Fruit fly (Drosophila melanogaster) whole organism, adult: Measurements from ENCODE around the gene whe.

Source experiments
- CG11617 ChIP-seq: fragments of 200-800 bp; sonication (Bioruptor generic); optimal IDR thresholded peaks from 2 replicates; lab custom pipeline; 2017; ENCODE audit warnings: mild to moderate bottlenecking, missing biosample characterization, missing genetic modification reagents, missing genetic modification characterization
- CG12768 ChIP-seq: fragments of 200-800 bp; sonication (Bioruptor generic); optimal IDR thresholded peaks from 2 replicates; lab custom pipeline; 2017; ENCODE audit warnings: missing biosample characterization, missing genetic modification characterization, mild to moderate bottlenecking, moderate library complexity, missing genetic modification reagents
- CG14711 ChIP-seq: fragments of 200-800 bp; sonication (Bioruptor generic); optimal IDR thresholded peaks from 2 replicates; lab custom pipeline; 2018; ENCODE audit warnings: missing biosample characterization, mild to moderate bottlenecking, missing genetic modification characterization, moderate library complexity
- CG1620 ChIP-seq: fragments of 200-800 bp; sonication (Bioruptor generic); optimal IDR thresholded peaks from 2 replicates; lab custom pipeline; 2016; ENCODE audit warnings: missing biosample characterization, missing genetic modification characterization
- CG33017 ChIP-seq: fragments of 200-800 bp; sonication (Bioruptor generic); optimal IDR thresholded peaks from 2 replicates; lab custom pipeline; 2018; ENCODE audit warnings: missing biosample characterization, mild to moderate bottlenecking, missing genetic modification characterization, moderate library complexity
- CG5204 ChIP-seq: fragments of 200-800 bp; sonication (Bioruptor generic); optimal IDR thresholded peaks from 2 replicates; lab custom pipeline; 2016; ENCODE audit warnings: missing biosample characterization, missing genetic modification characterization
- CG7045 ChIP-seq: fragments of 200-800 bp; sonication (Bioruptor generic); optimal IDR thresholded peaks from 2 replicates; lab custom pipeline; 2017; ENCODE audit warnings: missing biosample characterization, mild to moderate bottlenecking, missing genetic modification characterization
- CG7101 ChIP-seq: fragments of 200-800 bp; sonication (Bioruptor generic); optimal IDR thresholded peaks from 2 replicates; lab custom pipeline; 2018; ENCODE audit warnings: missing biosample characterization, mild to moderate bottlenecking, missing genetic modification characterization, moderate library complexity
- Clk ChIP-seq: fragments of 200-800 bp; sonication (Bioruptor generic); optimal IDR thresholded peaks from 2 replicates; lab custom pipeline; 2017; ENCODE audit warnings: missing biosample characterization, missing genetic modification characterization
- Crg-1 ChIP-seq: fragments of 200-800 bp; sonication (Bioruptor generic); optimal IDR thresholded peaks from 2 replicates; lab custom pipeline; 2016; ENCODE audit warnings: missing biosample characterization, missing genetic modification characterization
- Hr96 ChIP-seq: fragments of 200-800 bp; sonication (Bioruptor generic); optimal IDR thresholded peaks from 2 replicates; lab custom pipeline; 2016; ENCODE audit warnings: missing biosample characterization, missing genetic modification characterization
- Mnt ChIP-seq: fragments of 200-800 bp; sonication (Bioruptor generic); optimal IDR thresholded peaks from 2 replicates; lab custom pipeline; 2016; ENCODE audit warnings: missing biosample characterization, mild to moderate bottlenecking, missing genetic modification characterization
- bab1 ChIP-seq: fragments of 200-800 bp; sonication (Bioruptor generic); optimal IDR thresholded peaks from 3 replicates; lab custom pipeline; 2019; ENCODE audit warnings: missing biosample characterization, mild to moderate bottlenecking, missing genetic modification characterization, moderate library complexity
- cic ChIP-seq: fragments of 200-800 bp; sonication (Bioruptor generic); optimal IDR thresholded peaks from 2 replicates; lab custom pipeline; 2017; ENCODE audit warnings: missing biosample characterization, mild to moderate bottlenecking, missing genetic modification characterization, moderate library complexity
- cnc ChIP-seq, 2 experiments: fragments of >200 bp; optimal IDR thresholded peaks; 2 replicates each; lab custom pipeline; 2017
- kay ChIP-seq: fragments of 200-800 bp; sonication (Bioruptor generic); peaks from one replicate; lab custom pipeline; 2016; ENCODE audit warnings: missing biosample characterization, missing genetic modification characterization, borderline replicate concordance
- ovo ChIP-seq: fragments of 200-800 bp; sonication (Bioruptor generic); optimal IDR thresholded peaks from 2 replicates; lab custom pipeline; 2016; ENCODE audit warnings: missing biosample characterization, missing genetic modification characterization
- pad ChIP-seq: fragments of 200-800 bp; sonication (Bioruptor generic); optimal IDR thresholded peaks from 3 replicates; lab custom pipeline; 2017; ENCODE audit warnings: missing biosample characterization, missing genetic modification characterization, mild to moderate bottlenecking, moderate library complexity, missing genetic modification reagents
- tj ChIP-seq: fragments of 200-800 bp; sonication (Bioruptor generic); optimal IDR thresholded peaks from 3 replicates; lab custom pipeline; 2017; ENCODE audit warnings: missing biosample characterization, mild to moderate bottlenecking, missing genetic modification characterization, moderate library complexity
- toe ChIP-seq: fragments of 200-800 bp; sonication (Bioruptor generic); optimal IDR thresholded peaks from 2 replicates; lab custom pipeline; 2016; ENCODE audit warnings: missing biosample characterization, missing genetic modification characterization

The whe gene

dm6 chrX:21365421-21365820 is 37.2 kb downstream of the whe start:
- no peak for TF ChIP-seq CG12768 (GFP tag; lab: Kevin White, UChicago)
- peak; percentile 18 for TF ChIP-seq Mnt (GFP tag; lab: Kevin White, UChicago)
- TF ChIP-seq cic (GFP tag; lab: Kevin White, UChicago): peak; percentile 22
- TF ChIP-seq CG7101 (tag; lab: Kevin White, UChicago): no peak

- TF ChIP-seq CG5204 (GFP tag; lab: Kevin White, UChicago): no peak
- peak; percentile 18 for TF ChIP-seq pad (GFP tag; lab: Kevin White, UChicago)
- TF ChIP-seq CG11617 (GFP tag; lab: Kevin White, UChicago): peak; percentile 55
- no peak for TF ChIP-seq toe
- TF ChIP-seq CG7045 (GFP tag; lab: Kevin White, UChicago): no peak
- peak; percentile 5 for TF ChIP-seq tj
- TF ChIP-seq Crg-1 (GFP tag; lab: Kevin White, UChicago): peak; percentile 42
- peak; percentile 21 for TF ChIP-seq CG14711 (tag; lab: Kevin White, UChicago)
- TF ChIP-seq bab1 (GFP tag; lab: Kevin White, UChicago): peak; percentile 52
- TF ChIP-seq CG33017 (tag; lab: Kevin White, UChicago): no peak
- TF ChIP-seq CG12768 (GFP tag; lab: Kevin White, UChicago): no peak
- TF ChIP-seq kay (GFP tag; lab: Kevin White, UChicago): no peak
- no peak for TF ChIP-seq cnc (optimal IDR thresholded peaks at IDR 0.05; lab: Kevin White, UChicago)
- TF ChIP-seq ovo (GFP tag; lab: Kevin White, UChicago): no peak
- TF ChIP-seq Hr96: no peak
- no peak for TF ChIP-seq Clk
- peak; percentile 14 for TF ChIP-seq cic (GFP tag; lab: Kevin White, UChicago)
- TF ChIP-seq CG7101 (tag; lab: Kevin White, UChicago): peak; percentile 57
- peak; percentile 57 for TF ChIP-seq CG1620 (GFP tag; lab: Kevin White, UChicago)
- peak; percentile 100 for TF ChIP-seq Mnt (GFP tag; lab: Kevin White, UChicago)
These were observed 39.7 kb downstream of the whe start, which contains the start of the genes bbx and waw for dm6 chrX:21362878-21363277. Gene bbx (plus strand): TSS chrX:21363028. Gene waw (plus strand): TSS chrX:21363028.

- peak; percentile 0 for TF ChIP-seq CG1620 (GFP tag; lab: Kevin White, UChicago)
- TF ChIP-seq CG5204 (GFP tag; lab: Kevin White, UChicago): no peak
- TF ChIP-seq Mnt (GFP tag; lab: Kevin White, UChicago): peak; percentile 39
- TF ChIP-seq CG14711 (tag; lab: Kevin White, UChicago): peak; percentile 3
- TF ChIP-seq CG11617 (GFP tag; lab: Kevin White, UChicago): peak; percentile 45
These were observed 44.5 kb downstream of the whe start, which contains the start of gene Septin1 for dm6 chrX:21357810-21358671. Gene Septin1 (plus strand): TSS chrX:21358286.

- TF ChIP-seq bab1 (GFP tag; lab: Kevin White, UChicago) (no peak), Hr96 (no peak), cic (GFP tag; lab: Kevin White, UChicago) (peak; percentile 69)
These were observed 49.0 kb downstream of the whe start for dm6 chrX:21353541-21353940.
